Worm (Caenorhabditis elegans): ENCODE results near the gene C52A10.3.
A peak's percentile ranks its signal among the peaks of the same experiment; 100 is the strongest.

C52A10.3 gene

ce11 chrV:5213674-5214073, 25.6 kb downstream of the C52A10.3 start:
- TF ChIP-seq lsy-2 (tag; optimal IDR thresholded peaks at IDR 0.05), result no peak
- no peak for TF ChIP-seq mep-1 (tag; optimal IDR thresholded peaks at IDR 0.05)
- TF ChIP-seq blmp-1 (tag; optimal IDR thresholded peaks at IDR 0.05), result no peak
- TF ChIP-seq nhr-2 (tag; optimal IDR thresholded peaks at IDR 0.05), result no peak

- TF ChIP-seq nhr-237 (tag; optimal IDR thresholded peaks at IDR 0.05), result peak; percentile 3
- TF ChIP-seq unc-62 (GFP tag; optimal IDR thresholded peaks at IDR 0.05), result no peak
Observed at ce11 chrV:5204127-5204526, 35.2 kb downstream of the C52A10.3 start, which contains the start of gene ttc-37. Gene ttc-37 (plus strand): TSS chrV:5204475.

- no peak for TF ChIP-seq ces-1 (GFP tag; optimal IDR thresholded peaks at IDR 0.05)
- TF ChIP-seq nhr-28 (tag; optimal IDR thresholded peaks at IDR 0.05), result no peak
- TF ChIP-seq lsy-2 (tag; optimal IDR thresholded peaks at IDR 0.05), result no peak
- no peak for TF ChIP-seq mep-1 (tag; optimal IDR thresholded peaks at IDR 0.05)
- TF ChIP-seq hlh-1 (tag; optimal IDR thresholded peaks at IDR 0.05), result no peak
- no peak for TF ChIP-seq unc-62 (GFP tag; optimal IDR thresholded peaks at IDR 0.05)
- no peak for TF ChIP-seq ceh-83 (GFP tag; optimal IDR thresholded peaks at IDR 0.05)
- TF ChIP-seq nhr-2 (tag; optimal IDR thresholded peaks at IDR 0.05), result no peak
- no peak for TF ChIP-seq mab-5 (tag; optimal IDR thresholded peaks at IDR 0.05)
- TF ChIP-seq unc-120 (tag; optimal IDR thresholded peaks at IDR 0.05; ENCODE audit: poor library complexity, severe bottlenecking), result no peak
- no peak for TF ChIP-seq elt-3 (tag; optimal IDR thresholded peaks at IDR 0.05)
- TF ChIP-seq bed-3 (GFP tag; optimal IDR thresholded peaks at IDR 0.05), result no peak
- no peak for TF ChIP-seq nhr-237 (tag; optimal IDR thresholded peaks at IDR 0.05)
- no peak for TF ChIP-seq cnd-1 (tag; optimal IDR thresholded peaks at IDR 0.05)
- TF ChIP-seq unc-39 (tag; optimal IDR thresholded peaks at IDR 0.05), result no peak
Observed at ce11 chrV:5203643-5204042, 35.7 kb downstream of the C52A10.3 start.

ce11 chrV:5201706-5202105, 37.6 kb downstream of the C52A10.3 start:
- TF ChIP-seq hlh-1 (tag; optimal IDR thresholded peaks at IDR 0.05), result no peak
- TF ChIP-seq nhr-12 (tag; optimal IDR thresholded peaks at IDR 0.05), result no peak
- no peak for TF ChIP-seq mep-1 (tag; optimal IDR thresholded peaks at IDR 0.05)
- TF ChIP-seq pha-4 (tag; optimal IDR thresholded peaks at IDR 0.05), result no peak
- TF ChIP-seq nhr-237 (tag; optimal IDR thresholded peaks at IDR 0.05), result no peak
- TF ChIP-seq lin-13 (tag; optimal IDR thresholded peaks at IDR 0.05), result no peak
- peak; percentile 11 for TF ChIP-seq unc-62 (GFP tag; optimal IDR thresholded peaks at IDR 0.05)
- no peak for TF ChIP-seq ztf-11 (tag; optimal IDR thresholded peaks at IDR 0.05)

- TF ChIP-seq nhr-237 (tag; optimal IDR thresholded peaks at IDR 0.05) (no peak), nhr-12 (tag; optimal IDR thresholded peaks at IDR 0.05) (no peak), tbx-8 (GFP tag; optimal IDR thresholded peaks at IDR 0.05) (no peak), ces-1 (GFP tag; optimal IDR thresholded peaks at IDR 0.05) (peak; percentile 99)
Observed at ce11 chrV:5200188-5200587, 39.1 kb downstream of the C52A10.3 start.

ce11 chrV:5198240-5198639, 41.1 kb downstream of the C52A10.3 start, which contains the start of gene Y47A7.2:
Gene Y47A7.2 (minus strand): TSS chrV:5198340.
- TF ChIP-seq ceh-39 (tag; optimal IDR thresholded peaks at IDR 0.05), result no peak
- TF ChIP-seq drap-1 (GFP tag; optimal IDR thresholded peaks at IDR 0.05), result no peak
- no peak for TF ChIP-seq pha-4 (tag; optimal IDR thresholded peaks at IDR 0.05)
- no peak for TF ChIP-seq ztf-11 (tag; optimal IDR thresholded peaks at IDR 0.05)

- no peak for TF ChIP-seq mep-1 (tag; optimal IDR thresholded peaks at IDR 0.05)
- no peak for TF ChIP-seq ztf-11 (tag; optimal IDR thresholded peaks at IDR 0.05)
- no peak for TF ChIP-seq lin-13 (tag; optimal IDR thresholded peaks at IDR 0.05)
- no peak for TF ChIP-seq mls-2 (tag; optimal IDR thresholded peaks at IDR 0.05)
- TF ChIP-seq cnd-1 (tag; optimal IDR thresholded peaks at IDR 0.05), result no peak
- TF ChIP-seq drap-1 (GFP tag; optimal IDR thresholded peaks at IDR 0.05), result no peak
- no peak for TF ChIP-seq tbx-8 (GFP tag; optimal IDR thresholded peaks at IDR 0.05)
- TF ChIP-seq ceh-43 (GFP tag; optimal IDR thresholded peaks at IDR 0.05), result no peak
- TF ChIP-seq sptf-1 (tag; optimal IDR thresholded peaks at IDR 0.05), result no peak
- TF ChIP-seq ceh-39 (tag; optimal IDR thresholded peaks at IDR 0.05), result no peak
- TF ChIP-seq hlh-1 (tag; optimal IDR thresholded peaks at IDR 0.05), result no peak
- no peak for TF ChIP-seq snpc-4 (tag; optimal IDR thresholded peaks at IDR 0.05)
- TF ChIP-seq sem-2 (GFP tag; optimal IDR thresholded peaks at IDR 0.05), result no peak
- TF ChIP-seq elt-3 (tag; optimal IDR thresholded peaks at IDR 0.05), result no peak
- no peak for TF ChIP-seq nhr-76 (tag; optimal IDR thresholded peaks at IDR 0.05)
- no peak for TF ChIP-seq nhr-2 (tag; optimal IDR thresholded peaks at IDR 0.05)
- TF ChIP-seq lin-32 (GFP tag; optimal IDR thresholded peaks at IDR 0.05), result no peak
- TF ChIP-seq blmp-1 (tag; optimal IDR thresholded peaks at IDR 0.05), result no peak
Observed at ce11 chrV:5194508-5194907, 44.8 kb downstream of the C52A10.3 start, which contains the start of gene abu-8. Gene abu-8 (minus strand): TSS chrV:5194608.

Data from whole organism, mixed stage, embryonic.